Fruit fly (Drosophila melanogaster): ENCODE measurements around the gene fid.
A peak's percentile ranks its signal among the peaks of the same experiment; 100 is the strongest.

The fid gene

dm6 chr3R:26021195-26021914 lies 51.5 kb downstream of the fid start (continued):
- TF ChIP-seq CG6808 (GFP tag; optimal IDR thresholded peaks at IDR 0.05) (peak; percentile 96), CG10631 (GFP tag; optimal IDR thresholded peaks at IDR 0.05) (peak; percentile 96), Smox (GFP tag; optimal IDR thresholded peaks at IDR 0.05) (peak; percentile 93), Sox14 (GFP tag; optimal IDR thresholded peaks at IDR 0.05) (peak; percentile 92), CG6792 (GFP tag; optimal IDR thresholded peaks at IDR 0.05) (peak; percentile 94), achi (GFP tag; optimal IDR thresholded peaks at IDR 0.05) (peak; percentile 92), CG16779 (tag; optimal IDR thresholded peaks at IDR 0.05) (peak; percentile 89), CG32006 (GFP tag; optimal IDR thresholded peaks at IDR 0.05) (peak; percentile 98), esn (GFP tag; optimal IDR thresholded peaks at IDR 0.05) (peak; percentile 97), Hr38 (GFP tag; optimal IDR thresholded peaks at IDR 0.05) (no peak), CG1621 (tag; optimal IDR thresholded peaks at IDR 0.05) (peak; percentile 60), pdm3 (GFP tag; optimal IDR thresholded peaks at IDR 0.05) (peak; percentile 93), CG11762 (GFP tag; optimal IDR thresholded peaks at IDR 0.05; ENCODE audit: insufficient read depth) (peak; percentile 91), CG8632 (GFP tag; optimal IDR thresholded peaks at IDR 0.05) (peak; percentile 93), dac (GFP tag; optimal IDR thresholded peaks at IDR 0.05) (peak; percentile 81), CG34406 (GFP tag; optimal IDR thresholded peaks at IDR 0.05) (peak; percentile 94), CG4318 (GFP tag; optimal IDR thresholded peaks at IDR 0.05) (peak; percentile 96), CG15336 (GFP tag; IDR thresholded peaks at IDR 0.05) (peak; percentile 82), Sox15 (GFP tag; optimal IDR thresholded peaks at IDR 0.05) (peak; percentile 93), Blimp-1 (GFP tag; optimal IDR thresholded peaks at IDR 0.05) (peak; percentile 87)

dm6 chr3R:26023252-26023651 lies 53.4 kb downstream of the fid start:
- no peak for TF ChIP-seq CG8632 (GFP tag; optimal IDR thresholded peaks at IDR 0.05)
- TF ChIP-seq Eip93F (GFP tag; optimal IDR thresholded peaks at IDR 0.05), result no peak
- TF ChIP-seq cyc (GFP tag; optimal IDR thresholded peaks at IDR 0.05), result no peak
- TF ChIP-seq eg (GFP tag; IDR thresholded peaks at IDR 0.05), result no peak

- TF ChIP-seq CG6163 (GFP tag; IDR thresholded peaks at IDR 0.05) (no peak), Gug (GFP tag; IDR thresholded peaks at IDR 0.05) (no peak), Ets21C (GFP tag; optimal IDR thresholded peaks at IDR 0.05) (no peak), OdsH (GFP tag; optimal IDR thresholded peaks at IDR 0.05) (no peak), achi (GFP tag; optimal IDR thresholded peaks at IDR 0.05) (no peak), CG6792 (GFP tag; optimal IDR thresholded peaks at IDR 0.05) (no peak), CG11762 (GFP tag; optimal IDR thresholded peaks at IDR 0.05; ENCODE audit: insufficient read depth) (no peak), Hr39 (GFP tag; optimal IDR thresholded peaks at IDR 0.05) (no peak), vri (GFP tag; optimal IDR thresholded peaks at IDR 0.05) (no peak), CG3919 (GFP tag; optimal IDR thresholded peaks at IDR 0.05) (no peak), salr (GFP tag; optimal IDR thresholded peaks at IDR 0.05) (no peak), ss (GFP tag; optimal IDR thresholded peaks at IDR 0.05) (no peak), Met (GFP tag; optimal IDR thresholded peaks at IDR 0.05) (no peak), net (GFP tag; optimal IDR thresholded peaks at IDR 0.05) (no peak), CG10669 (GFP tag; optimal IDR thresholded peaks at IDR 0.05) (no peak), cyc (GFP tag; optimal IDR thresholded peaks at IDR 0.05) (no peak)
These were observed 54.8 kb downstream of the fid start for dm6 chr3R:26024596-26025213.
